Worm (Caenorhabditis elegans) whole organism, L2 larva: ENCODE data around the gene arle-14.
A peak's percentile ranks its signal among the peaks of the same experiment; 100 is the strongest.

Source experiments
- C34F6.9 ChIP-seq: fragments of 150-350 bp; optimal IDR thresholded peaks from 2 replicates; lab custom pipeline; 2014; ENCODE audit warnings: missing biosample characterization, missing genetic modification characterization
- F13H6.1 ChIP-seq: sonication (generic microtip); optimal IDR thresholded peaks from 2 replicates; lab custom pipeline; 2016; ENCODE audit warnings: missing genetic modification characterization, missing compliant biosample characterization
- R02D3.7 ChIP-seq: fragments of 150-350 bp; optimal IDR thresholded peaks from 2 replicates; lab custom pipeline; 2014; ENCODE audit warnings: missing biosample characterization, missing genetic modification characterization
- Y55F3AM.14 ChIP-seq: fragments of 200-800 bp; sonication (Bioruptor generic); optimal IDR thresholded peaks from 2 replicates; lab custom pipeline; 2018; ENCODE audit warnings: mild to moderate bottlenecking, missing genetic modification characterization, missing compliant biosample characterization
- alr-1 ChIP-seq: fragments of 150-350 bp; optimal IDR thresholded peaks from 2 replicates; lab custom pipeline; 2014; ENCODE audit warnings: missing biosample characterization, missing genetic modification characterization
- aly-2 ChIP-seq: fragments of 150-350 bp; optimal IDR thresholded peaks from 2 replicates; lab custom pipeline; 2014; ENCODE audit warnings: missing biosample characterization, missing genetic modification characterization
- ceh-82 ChIP-seq: fragments of 150-350 bp; optimal IDR thresholded peaks from 2 replicates; lab custom pipeline; 2014; ENCODE audit warnings: missing biosample characterization, missing genetic modification characterization
- crh-2 ChIP-seq: sonication (generic microtip); optimal IDR thresholded peaks from 2 replicates; lab custom pipeline; 2017; ENCODE audit warnings: missing biosample characterization, missing genetic modification characterization
- dmd-4 ChIP-seq: sonication (generic microtip); optimal IDR thresholded peaks from 2 replicates; lab custom pipeline; 2017; ENCODE audit warnings: missing biosample characterization, missing genetic modification characterization
- elt-3 ChIP-seq: sonication (generic microtip); optimal IDR thresholded peaks from 2 replicates; lab custom pipeline; 2017; ENCODE audit warnings: missing biosample characterization, missing genetic modification characterization
- fos-1 ChIP-seq: fragments of 150-350 bp; optimal IDR thresholded peaks from 2 replicates; lab custom pipeline; 2014; ENCODE audit warnings: missing biosample characterization, missing genetic modification characterization
- gmeb-1 ChIP-seq: fragments of 150-350 bp; optimal IDR thresholded peaks from 2 replicates; lab custom pipeline; 2014; ENCODE audit warnings: missing biosample characterization, missing genetic modification characterization
- lin-11 ChIP-seq: fragments of 150-350 bp; sonication (generic microtip); optimal IDR thresholded peaks from 2 replicates; lab custom pipeline; 2014; ENCODE audit warnings: missing biosample characterization, missing genetic modification characterization, inconsistent platforms, mixed read lengths
- lin-13 ChIP-seq: fragments of 150-350 bp; optimal IDR thresholded peaks from 2 replicates; lab custom pipeline; 2014; ENCODE audit warnings: missing biosample characterization, missing genetic modification reagents, missing genetic modification characterization
- lin-39 ChIP-seq: fragments of 150-350 bp; optimal IDR thresholded peaks from 2 replicates; lab custom pipeline; 2014; ENCODE audit warnings: missing biosample characterization, missing genetic modification reagents, missing genetic modification characterization
- lsy-2 ChIP-seq, 2 experiments: fragments of 150-350 bp in 1 of 2; sonication (generic microtip) in 1 of 2; optimal IDR thresholded peaks; 2 replicates each; lab custom pipeline; 2014 to 2017; ENCODE audit warnings: missing biosample characterization in 2 of 2, missing genetic modification characterization in 2 of 2
- mab-5 ChIP-seq: fragments of 150-350 bp; optimal IDR thresholded peaks from 2 replicates; lab custom pipeline; 2014; ENCODE audit warnings: missing biosample characterization, missing genetic modification characterization
- mbf-1 ChIP-seq: sonication (generic microtip); optimal IDR thresholded peaks from 2 replicates; lab custom pipeline; 2017; ENCODE audit warnings: missing biosample characterization, missing genetic modification characterization
- mdl-1 ChIP-seq, 2 experiments: fragments of 150-350 bp in 1 of 2; sonication (generic microtip) in 1 of 2; optimal IDR thresholded peaks; 2 replicates each; lab custom pipeline; 2017; ENCODE audit warnings: missing biosample characterization in 2 of 2, missing genetic modification characterization in 2 of 2
- nhr-10 ChIP-seq: sonication (generic microtip); optimal IDR thresholded peaks from 2 replicates; lab custom pipeline; 2017; ENCODE audit warnings: missing biosample characterization, missing genetic modification characterization
- nhr-11 ChIP-seq: fragments of 150-350 bp; optimal IDR thresholded peaks from 2 replicates; lab custom pipeline; 2014; ENCODE audit warnings: missing biosample characterization, missing genetic modification characterization
- nhr-21 ChIP-seq: fragments of 150-350 bp; optimal IDR thresholded peaks from 2 replicates; lab custom pipeline; 2014; ENCODE audit warnings: missing biosample characterization, missing genetic modification characterization
- nhr-23 ChIP-seq: fragments of 150-350 bp; optimal IDR thresholded peaks from 2 replicates; lab custom pipeline; 2014; ENCODE audit warnings: missing biosample characterization, missing genetic modification reagents, missing genetic modification characterization
- nhr-237 ChIP-seq: fragments of 150-350 bp; optimal IDR thresholded peaks from 2 replicates; lab custom pipeline; 2014; ENCODE audit warnings: missing biosample characterization, missing genetic modification characterization
- nhr-25 ChIP-seq: fragments of 150-350 bp; sonication (generic microtip); optimal IDR thresholded peaks from 3 replicates; lab custom pipeline; 2014; ENCODE audit warnings: missing biosample characterization, missing genetic modification characterization
- nhr-6 ChIP-seq: fragments of 150-350 bp; optimal IDR thresholded peaks from 2 replicates; lab custom pipeline; 2014; ENCODE audit warnings: missing biosample characterization, missing genetic modification characterization
- peb-1 ChIP-seq: fragments of 150-350 bp; optimal IDR thresholded peaks from 2 replicates; lab custom pipeline; 2014; ENCODE audit warnings: missing biosample characterization, missing genetic modification characterization
- sem-4 ChIP-seq: fragments of 150-350 bp; optimal IDR thresholded peaks from 2 replicates; lab custom pipeline; 2014; ENCODE audit warnings: missing biosample characterization, missing genetic modification reagents, missing genetic modification characterization
- skn-1 ChIP-seq: sonication (generic microtip); optimal IDR thresholded peaks from 2 replicates; lab custom pipeline; 2017; ENCODE audit warnings: missing biosample characterization, missing genetic modification characterization
- sma-9 ChIP-seq, 2 experiments: fragments of 150-350 bp in 1 of 2; sonication (generic microtip) in 1 of 2; optimal IDR thresholded peaks; 2 replicates each; lab custom pipeline; 2014 to 2016; ENCODE audit warnings: missing genetic modification characterization in 2 of 2, mild to moderate bottlenecking in 1 of 2, missing biosample characterization in 1 of 2, missing compliant biosample characterization in 1 of 2, missing genetic modification reagents in 1 of 2, moderate library complexity in 1 of 2
- snpc-4 ChIP-seq: fragments of 150-350 bp; optimal IDR thresholded peaks from 2 replicates; lab custom pipeline; 2014; ENCODE audit warnings: missing biosample characterization, missing genetic modification characterization
- unc-39 ChIP-seq: fragments of 150-350 bp; optimal IDR thresholded peaks from 2 replicates; lab custom pipeline; 2014; ENCODE audit warnings: missing biosample characterization, missing genetic modification characterization
- unc-62 ChIP-seq: fragments of 150-350 bp; optimal IDR thresholded peaks from 2 replicates; lab custom pipeline; 2014; ENCODE audit warnings: missing biosample characterization, missing genetic modification reagents, missing genetic modification characterization
- zag-1 ChIP-seq: fragments of 150-350 bp; optimal IDR thresholded peaks from 2 replicates; lab custom pipeline; 2014; ENCODE audit warnings: missing biosample characterization, missing genetic modification characterization

The arle-14 gene

ce11 chrIII:5734905-5735304 is 42.2 kb downstream of the arle-14 start, which contains the start of gene B0244.10:
B0244.10 (plus strand) TSS chrIII:5735158.
- TF ChIP-seq lin-13 (GFP tag; lab: Kevin White, UChicago) (no peak), alr-1 (tag; lab: Kevin White, UChicago) (no peak), Y55F3AM.14 (no peak), gmeb-1 (tag; lab: Kevin White, UChicago) (peak; percentile 2), mab-5 (tag; lab: Kevin White, UChicago) (no peak), nhr-23 (tag; lab: Kevin White, UChicago) (no peak), fos-1 (peak; percentile 98), lsy-2 (tag; optimal IDR thresholded peaks at IDR 0.05; lab: Kevin White, UChicago) (no peak), crh-2 (tag; lab: Kevin White, UChicago) (peak; percentile 34)

- TF ChIP-seq mdl-1 (tag; optimal IDR thresholded peaks at IDR 0.05; lab: Kevin White, UChicago) (no peak), lin-13 (GFP tag; lab: Kevin White, UChicago) (no peak), sma-9 (GFP tag; optimal IDR thresholded peaks at IDR 0.05; lab: Kevin White, UChicago) (no peak), sma-9 (tag; optimal IDR thresholded peaks at IDR 0.05; lab: Kevin White, UChicago) (no peak), ceh-82 (tag; lab: Kevin White, UChicago) (no peak), peb-1 (tag; lab: Kevin White, UChicago) (no peak), snpc-4 (no peak), R02D3.7 (tag; lab: Kevin White, UChicago) (no peak), aly-2 (tag; lab: Kevin White, UChicago) (no peak), elt-3 (no peak), fos-1 (no peak), lin-39 (tag; lab: Kevin White, UChicago) (no peak), nhr-10 (no peak), dmd-4 (tag; lab: Kevin White, UChicago) (no peak), sem-4 (no peak), zag-1 (tag; lab: Kevin White, UChicago) (no peak)
Measured at ce11 chrIII:5737708-5738107, 45.0 kb downstream of the arle-14 start, which contains the start of gene B0244.6. B0244.6 (plus strand) TSS chrIII:5738008.

ce11 chrIII:5740666-5741065 is 48.0 kb downstream of the arle-14 start, which contains the start of gene B0244.16:
B0244.16 (plus strand) TSS chrIII:5740966.
- TF ChIP-seq F13H6.1 (tag; lab: Kevin White, UChicago) = no peak
- no peak for TF ChIP-seq nhr-25 (tag; lab: Kevin White, UChicago)
- TF ChIP-seq gmeb-1 (tag; lab: Kevin White, UChicago) = no peak
- TF ChIP-seq nhr-21 = no peak
- no peak for TF ChIP-seq C34F6.9
- no peak for TF ChIP-seq nhr-237 (tag; lab: Kevin White, UChicago)
- no peak for TF ChIP-seq unc-62 (GFP tag; lab: Kevin White, UChicago)
- TF ChIP-seq elt-3 = no peak
- TF ChIP-seq skn-1 (tag; lab: Kevin White, UChicago) = no peak
- no peak for TF ChIP-seq nhr-6
- no peak for TF ChIP-seq mbf-1 (tag; lab: Kevin White, UChicago)
- TF ChIP-seq nhr-11 (tag; lab: Kevin White, UChicago) = no peak
- TF ChIP-seq lin-11 (tag; lab: Kevin White, UChicago) = no peak
- TF ChIP-seq unc-39 (tag; lab: Kevin White, UChicago) = no peak
- no peak for TF ChIP-seq peb-1 (tag; lab: Kevin White, UChicago)
- TF ChIP-seq ceh-82 (tag; lab: Kevin White, UChicago) = no peak
- TF ChIP-seq nhr-23 (tag; lab: Kevin White, UChicago) = no peak
- no peak for TF ChIP-seq fos-1

ce11 chrIII:5743084-5743483 is 50.4 kb downstream of the arle-14 start, which contains the start of gene B0244.15:
B0244.15 (plus strand) TSS chrIII:5743384.
- no peak for TF ChIP-seq nhr-25 (tag; lab: Kevin White, UChicago)
